Worm (Caenorhabditis elegans): ENCODE results near the gene cyp-33C8.

DNA sequence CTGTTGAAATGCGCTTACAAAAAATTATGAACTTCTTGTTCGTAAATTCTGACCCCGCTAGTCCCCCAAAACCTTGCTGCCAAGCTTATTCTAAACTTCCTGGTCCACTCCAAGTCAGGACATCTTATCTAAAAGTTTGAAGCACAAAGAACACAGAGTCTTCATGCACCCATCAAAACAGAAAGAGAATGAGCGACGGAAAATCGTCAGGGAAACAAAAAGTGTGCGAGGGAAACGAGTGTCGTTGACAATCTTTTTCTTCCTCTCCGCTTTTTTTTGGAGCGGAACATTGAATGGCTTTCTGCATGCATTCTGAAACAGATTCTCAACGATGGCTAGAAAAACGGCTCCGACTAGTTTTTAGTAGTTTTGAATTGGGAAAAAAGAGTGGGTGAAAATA, 21.8 kb upstream of the cyp-33C8 start:
- TF ChIP-seq pros-1 (tag; optimal IDR thresholded peaks at IDR 0.05) = no peak
- TF ChIP-seq ceh-9 (tag; optimal IDR thresholded peaks at IDR 0.05) = no peak
- no peak for TF ChIP-seq fkh-10 (GFP tag; optimal IDR thresholded peaks at IDR 0.05)
- TF ChIP-seq ama-1 (optimal IDR thresholded peaks at IDR 0.05) = no peak
- no peak for TF ChIP-seq pha-4 (tag; optimal IDR thresholded peaks at IDR 0.05)
- no peak for TF ChIP-seq ceh-30 (tag; optimal IDR thresholded peaks at IDR 0.05)
- no peak for TF ChIP-seq unc-55 (GFP tag; optimal IDR thresholded peaks at IDR 0.05)
- no peak for TF ChIP-seq hlh-13 (GFP tag; optimal IDR thresholded peaks at IDR 0.05)
